Fruit fly (Drosophila melanogaster) whole organism, embryonic: ENCODE measurements around the gene CG11842.
A peak's percentile ranks its signal among the peaks of the same experiment; 100 is the strongest.

Experiments used
- Aef1 ChIP-seq: fragments of 200-800 bp; sonication (Bioruptor generic); IDR thresholded peaks from 3 replicates; pipeline ENCODE4 v1.3.6; 2022; ENCODE audit warnings: missing biosample characterization, missing genetic modification characterization
- Blimp-1 ChIP-seq: fragments of 200-800 bp; sonication (Bioruptor generic); optimal IDR thresholded peaks from 3 replicates; lab custom pipeline; 2018; ENCODE audit warnings: missing biosample characterization, missing genetic modification characterization, mild to moderate bottlenecking, moderate library complexity, missing genetic modification reagents
- CG10431 ChIP-seq: fragments of 200-800 bp; sonication (Bioruptor generic); optimal IDR thresholded peaks from 3 replicates; lab custom pipeline; 2018; ENCODE audit warnings: missing biosample characterization, mild to moderate bottlenecking, missing genetic modification characterization
- CG11085 ChIP-seq: fragments of 200-800 bp; sonication (Bioruptor generic); IDR thresholded peaks from 2 replicates; pipeline ENCODE4 v1.3.6; 2022; ENCODE audit warnings: missing biosample characterization, missing genetic modification characterization
- CG11247 ChIP-seq: fragments of 200-800 bp; sonication (Bioruptor generic); IDR thresholded peaks from 2 replicates; pipeline ENCODE4 v1.3.6; 2022; ENCODE audit warnings: missing biosample characterization, missing genetic modification characterization
- CG12744 ChIP-seq: fragments of 200-800 bp; sonication (Bioruptor generic); optimal IDR thresholded peaks from 2 replicates; lab custom pipeline; 2016; ENCODE audit warnings: missing biosample characterization, missing genetic modification characterization
- CG15073 ChIP-seq: fragments of 200-800 bp; sonication (Bioruptor generic); optimal IDR thresholded peaks from 2 replicates; lab custom pipeline; 2016; ENCODE audit warnings: missing biosample characterization, missing genetic modification characterization
- CG15696 ChIP-seq: fragments of 200-800 bp; sonication (Bioruptor generic); optimal IDR thresholded peaks from 2 replicates; lab custom pipeline; 2019; ENCODE audit warnings: missing biosample characterization, mild to moderate bottlenecking, missing genetic modification characterization, moderate library complexity
- CG1647 ChIP-seq: fragments of 200-800 bp; sonication (Bioruptor generic); optimal IDR thresholded peaks from 3 replicates; lab custom pipeline; 2016; ENCODE audit warnings: missing biosample characterization, missing genetic modification characterization
- CG16813 ChIP-seq: fragments of 200-800 bp; sonication (Bioruptor generic); IDR thresholded peaks from 3 replicates; pipeline ENCODE4 v1.3.6; 2022; ENCODE audit warnings: missing biosample characterization, missing genetic modification characterization; ENCODE audit not compliant: partially characterized antibody
- CG16815 ChIP-seq: fragments of 200-800 bp; sonication (Bioruptor generic); optimal IDR thresholded peaks from 3 replicates; lab custom pipeline; 2017; ENCODE audit warnings: missing biosample characterization, mild to moderate bottlenecking, missing genetic modification characterization
- CG2120 ChIP-seq: fragments of 200-800 bp; sonication (Bioruptor generic); optimal IDR thresholded peaks from 3 replicates; lab custom pipeline; 2016; ENCODE audit warnings: missing biosample characterization, missing genetic modification characterization
- CG2199 ChIP-seq: fragments of 200-800 bp; sonication (Bioruptor generic); IDR thresholded peaks from 3 replicates; pipeline ENCODE4 v1.3.6; 2022; ENCODE audit warnings: missing biosample characterization, missing genetic modification characterization
- CG2202 ChIP-seq: fragments of 200-800 bp; sonication (Bioruptor generic); optimal IDR thresholded peaks from 2 replicates; lab custom pipeline; 2018; ENCODE audit warnings: missing biosample characterization, mild to moderate bottlenecking, missing genetic modification characterization
- CG2712 ChIP-seq: fragments of 200-800 bp; optimal IDR thresholded peaks from 3 replicates; lab custom pipeline; 2019; ENCODE audit warnings: missing biosample characterization, mild to moderate bottlenecking, missing genetic modification characterization, moderate library complexity
- CG31388 ChIP-seq: fragments of 200-800 bp; sonication (Bioruptor generic); optimal IDR thresholded peaks from 2 replicates; lab custom pipeline; 2016; ENCODE audit warnings: missing biosample characterization, missing genetic modification characterization
- CG3838 ChIP-seq: fragments of 200-800 bp; sonication (Bioruptor generic); optimal IDR thresholded peaks from 3 replicates; lab custom pipeline; 2016; ENCODE audit warnings: missing biosample characterization, missing genetic modification characterization
- CG42726 ChIP-seq: fragments of 200-800 bp; sonication (Bioruptor generic); IDR thresholded peaks from 2 replicates; pipeline ENCODE4 v1.3.6; 2022; ENCODE audit warnings: missing biosample characterization, missing genetic modification characterization; ENCODE audit not compliant: partially characterized antibody
- CG5245 ChIP-seq: fragments of 200-800 bp; sonication (Bioruptor generic); optimal IDR thresholded peaks from 3 replicates; lab custom pipeline; 2016; ENCODE audit warnings: missing biosample characterization, missing genetic modification characterization
- CG7745 ChIP-seq: fragments of 200-800 bp; sonication (Bioruptor generic); optimal IDR thresholded peaks from 2 replicates; lab custom pipeline; 2018; ENCODE audit warnings: missing biosample characterization, mild to moderate bottlenecking, missing genetic modification characterization, moderate library complexity
- CG7963 ChIP-seq: fragments of 200-800 bp; sonication (Bioruptor generic); IDR thresholded peaks from 3 replicates; pipeline ENCODE4 v1.3.6; 2022; ENCODE audit warnings: missing biosample characterization, missing genetic modification characterization; ENCODE audit not compliant: partially characterized antibody
- CG8089 ChIP-seq: fragments of 200-800 bp; sonication (Bioruptor generic); optimal IDR thresholded peaks from 3 replicates; lab custom pipeline; 2016; ENCODE audit warnings: missing biosample characterization, missing genetic modification characterization
- CG8944 ChIP-seq: fragments of 200-800 bp; sonication (Bioruptor generic); optimal IDR thresholded peaks from 3 replicates; lab custom pipeline; 2016; ENCODE audit warnings: missing biosample characterization, missing genetic modification characterization
- CG9609 ChIP-seq: fragments of 200-800 bp; sonication (Bioruptor generic); optimal IDR thresholded peaks from 3 replicates; lab custom pipeline; 2016; ENCODE audit warnings: missing biosample characterization, missing genetic modification characterization
- Camta ChIP-seq: fragments of 200-800 bp; sonication (Bioruptor generic); optimal IDR thresholded peaks from 2 replicates; lab custom pipeline; 2016; ENCODE audit warnings: missing biosample characterization, missing genetic modification characterization
- Ets97D ChIP-seq: fragments of 200-800 bp; sonication (Bioruptor generic); optimal IDR thresholded peaks from 3 replicates; lab custom pipeline; 2016; ENCODE audit warnings: missing biosample characterization, missing genetic modification characterization
- HLHmδ ChIP-seq: fragments of 200-800 bp; sonication (Bioruptor generic); optimal IDR thresholded peaks from 2 replicates; lab custom pipeline; 2018; ENCODE audit warnings: missing biosample characterization, mild to moderate bottlenecking, missing genetic modification characterization, moderate library complexity
- Hmr ChIP-seq: fragments of 200-800 bp; sonication (Bioruptor generic); optimal IDR thresholded peaks from 3 replicates; lab custom pipeline; 2017; ENCODE audit warnings: mild to moderate bottlenecking, missing biosample characterization, missing genetic modification reagents, missing genetic modification characterization
- Lim3 ChIP-seq: fragments of 200-800 bp; sonication (Bioruptor generic); IDR thresholded peaks from 2 replicates; pipeline ENCODE4 v1.3.6; 2022; ENCODE audit warnings: missing biosample characterization, missing genetic modification characterization
- NC2α ChIP-seq: fragments of 200-800 bp; sonication (Bioruptor generic); optimal IDR thresholded peaks from 2 replicates; lab custom pipeline; 2016; ENCODE audit warnings: missing biosample characterization, missing genetic modification characterization
- NK7.1 ChIP-seq: fragments of 200-800 bp; sonication (Bioruptor generic); optimal IDR thresholded peaks from 3 replicates; lab custom pipeline; 2016; ENCODE audit warnings: missing biosample characterization, missing genetic modification characterization
- Ptx1 ChIP-seq: fragments of 200-800 bp; sonication (Bioruptor generic); IDR thresholded peaks from 2 replicates; pipeline ENCODE4 v1.3.6; 2022; ENCODE audit warnings: missing biosample characterization, missing genetic modification characterization
- Scr ChIP-seq: fragments of 200-800 bp; sonication (Bioruptor generic); IDR thresholded peaks from 2 replicates; pipeline ENCODE4 v1.3.6; 2022; ENCODE audit warnings: missing biosample characterization, missing genetic modification characterization; ENCODE audit not compliant: partially characterized antibody
- Sry-β ChIP-seq: fragments of 200-800 bp; sonication (Bioruptor generic); optimal IDR thresholded peaks from 2 replicates; lab custom pipeline; 2018; ENCODE audit warnings: missing biosample characterization, mild to moderate bottlenecking, missing genetic modification characterization, moderate library complexity
- Sry-δ ChIP-seq: fragments of 200-800 bp; sonication (Bioruptor generic); optimal IDR thresholded peaks from 2 replicates; lab custom pipeline; 2016; ENCODE audit warnings: missing biosample characterization, missing genetic modification characterization
- Usf ChIP-seq: fragments of 200-800 bp; sonication (Bioruptor generic); optimal IDR thresholded peaks from 2 replicates; lab custom pipeline; 2017; ENCODE audit warnings: missing genotype, missing biosample characterization, missing genetic modification characterization
- ab ChIP-seq: fragments of 200-800 bp; sonication (Bioruptor generic); optimal IDR thresholded peaks from 2 replicates; lab custom pipeline; 2016; ENCODE audit warnings: missing biosample characterization, missing genetic modification characterization
- ato ChIP-seq: fragments of 200-800 bp; sonication (Bioruptor generic); IDR thresholded peaks from 2 replicates; pipeline ENCODE4 v1.3.6; 2022; ENCODE audit warnings: missing biosample characterization, missing genetic modification characterization; ENCODE audit not compliant: partially characterized antibody
- bab2 ChIP-seq: fragments of 200-800 bp; sonication (Bioruptor generic); optimal IDR thresholded peaks from 2 replicates; lab custom pipeline; 2016; ENCODE audit warnings: missing biosample characterization, missing genetic modification characterization
- cas ChIP-seq: fragments of 200-800 bp; sonication (Bioruptor generic); IDR thresholded peaks from 2 replicates; pipeline ENCODE4 v1.3.6; 2022; ENCODE audit warnings: missing biosample characterization, missing genetic modification characterization
- corto ChIP-seq: fragments of 200-800 bp; sonication (Bioruptor generic); optimal IDR thresholded peaks from 2 replicates; lab custom pipeline; 2016; ENCODE audit warnings: missing biosample characterization, mild to moderate bottlenecking, missing genetic modification characterization, moderate library complexity
- croc ChIP-seq: fragments of 200-800 bp; sonication (Bioruptor generic); conservative IDR thresholded peaks from 3 replicates; pipeline ENCODE4 v1.3.6; 2022; ENCODE audit warnings: missing biosample characterization, missing genetic modification characterization
- crp ChIP-seq, 2 experiments: fragments of 200-800 bp; sonication (Bioruptor generic); optimal IDR thresholded peaks; 2 replicates in 1 of 2; 3 replicates in 1 of 2; lab custom pipeline; 2017; ENCODE audit warnings: missing biosample characterization in 2 of 2, missing genetic modification characterization in 2 of 2, mild to moderate bottlenecking in 1 of 2, moderate library complexity in 1 of 2
- da ChIP-seq: fragments of 200-800 bp; sonication (Bioruptor generic); optimal IDR thresholded peaks from 2 replicates; lab custom pipeline; 2016; ENCODE audit warnings: missing biosample characterization, missing genetic modification characterization
- fd3F ChIP-seq: fragments of 200-800 bp; sonication (Bioruptor generic); optimal IDR thresholded peaks from 2 replicates; lab custom pipeline; 2018; ENCODE audit warnings: missing biosample characterization, mild to moderate bottlenecking, missing genetic modification characterization, moderate library complexity
- knrl ChIP-seq: fragments of 200-800 bp; sonication (Bioruptor generic); IDR thresholded peaks from 3 replicates; pipeline ENCODE4 v1.3.6; 2022; ENCODE audit warnings: missing biosample characterization, missing genetic modification characterization; ENCODE audit not compliant: partially characterized antibody
- run ChIP-seq: fragments of 200-800 bp; sonication (Bioruptor generic); optimal IDR thresholded peaks from 3 replicates; lab custom pipeline; 2018; ENCODE audit warnings: missing biosample characterization, mild to moderate bottlenecking, missing genetic modification characterization
- sima ChIP-seq: fragments of 200-800 bp; sonication (Bioruptor generic); optimal IDR thresholded peaks from 2 replicates; lab custom pipeline; 2016; ENCODE audit warnings: missing biosample characterization, missing genetic modification characterization
- sisA ChIP-seq: fragments of 200-800 bp; sonication (Bioruptor generic); IDR thresholded peaks from 2 replicates; pipeline ENCODE4 v1.3.6; 2022; ENCODE audit warnings: missing biosample characterization, missing genetic modification characterization
- ttk ChIP-seq: fragments of 200-800 bp; sonication (Bioruptor generic); IDR thresholded peaks from 2 replicates; pipeline ENCODE4 v2.1.2; 2022; ENCODE audit warnings: missing biosample characterization, missing genetic modification characterization

The CG11842 gene

dm6 chr3R:29039704-29040430 is 12.6 kb upstream of the CG11842 start (continued):
- TF ChIP-seq CG31388 (GFP tag; lab: Kevin White, UChicago) (no peak), CG2120 (GFP tag; lab: Kevin White, UChicago) (peak; percentile 56), Scr (GFP tag; lab: Robert Waterston, UW) (no peak), CG2202 (tag; lab: Kevin White, UChicago) (no peak), cas (no peak), knrl (GFP tag; lab: Robert Waterston, UW) (no peak), CG16815 (GFP tag; lab: Kevin White, UChicago) (no peak), Ptx1 (GFP tag; lab: Robert Waterston, UW) (0 out of 2 replicates have a peak, but pooled peaks have one; percentile 7), bab2 (no peak), fd3F (GFP tag; lab: Kevin White, UChicago) (no peak), CG2712 (tag; lab: Kevin White, UChicago) (no peak), CG10431 (GFP tag; lab: Kevin White, UChicago) (no peak), CG11247 (GFP tag; lab: Robert Waterston, UW) (no peak), HLHmδ (GFP tag; lab: Kevin White, UChicago) (no peak), CG15073 (no peak), Camta (GFP tag; lab: Kevin White, UChicago) (no peak), Sry-δ (GFP tag; lab: Kevin White, UChicago) (no peak), sima (GFP tag; lab: Kevin White, UChicago) (no peak), NK7.1 (GFP tag; lab: Kevin White, UChicago) (no peak), Aef1 (GFP tag; lab: Robert Waterston, UW) (no peak), crp (GFP tag; optimal IDR thresholded peaks at IDR 0.05; lab: Kevin White, UChicago) (peak in 1 of 2 experiments; percentile 70), NC2α (GFP tag; lab: Kevin White, UChicago) (no peak), CG8944 (GFP tag; lab: Kevin White, UChicago) (no peak), CG15696 (no peak), CG2199 (GFP tag; lab: Robert Waterston, UW) (no peak), Usf (GFP tag; lab: Kevin White, UChicago) (no peak), CG12744 (GFP tag; lab: Kevin White, UChicago) (peak; percentile 48), CG9609 (peak; percentile 27), Blimp-1 (GFP tag; lab: Kevin White, UChicago) (no peak), CG5245 (GFP tag; lab: Kevin White, UChicago) (no peak), CG7745 (tag; lab: Kevin White, UChicago) (no peak), run (tag; lab: Kevin White, UChicago) (no peak), corto (GFP tag; lab: Kevin White, UChicago) (no peak), Hmr (GFP tag; lab: Kevin White, UChicago) (no peak), CG1647 (GFP tag; lab: Kevin White, UChicago) (peak; percentile 30), CG16813 (GFP tag; lab: Robert Waterston, UW) (no peak), Lim3 (no peak), CG8089 (peak; percentile 21), da (GFP tag; lab: Kevin White, UChicago) (no peak), CG11085 (GFP tag; lab: Robert Waterston, UW) (no peak), CG7963 (GFP tag; lab: Robert Waterston, UW) (no peak), Sry-β (GFP tag; lab: Kevin White, UChicago) (no peak), ato (GFP tag; lab: Robert Waterston, UW) (no peak), Ets97D (peak; percentile 80), CG42726 (GFP tag; lab: Robert Waterston, UW) (0 out of 2 replicates have a peak, but pooled peaks have one; percentile 26), sisA (GFP tag; lab: Robert Waterston, UW) (no peak), ttk (GFP tag; lab: Robert Waterston, UW) (no peak), croc (GFP tag; lab: Robert Waterston, UW) (no peak), ab (peak; percentile 26), CG3838 (GFP tag; lab: Kevin White, UChicago) (no peak)
